Fruit fly (Drosophila melanogaster) whole organism, embryonic: ENCODE results near the gene nAChRalpha6.

Experiments
- ATbp ChIP-seq: fragments of 200-800 bp; sonication (Bioruptor generic); optimal IDR thresholded peaks from 2 replicates; lab custom pipeline; 2017; ENCODE audit warnings: missing biosample characterization, mild to moderate bottlenecking, missing genetic modification characterization, missing genetic modification reagents
- Atf6 ChIP-seq: fragments of 200-800 bp; sonication (Bioruptor generic); IDR thresholded peaks from 2 replicates; pipeline ENCODE4 v1.3.6; 2022; ENCODE audit warnings: missing biosample characterization, missing genetic modification characterization
- CG10462 ChIP-seq: fragments of 200-800 bp; sonication (Bioruptor generic); optimal IDR thresholded peaks from 2 replicates; lab custom pipeline; 2016; ENCODE audit warnings: missing biosample characterization, missing genetic modification characterization
- CG11398 ChIP-seq: fragments of 200-800 bp; sonication (Bioruptor generic); optimal IDR thresholded peaks from 2 replicates; lab custom pipeline; 2016; ENCODE audit warnings: missing biosample characterization, missing genetic modification characterization
- CG12942 ChIP-seq: fragments of 200-800 bp; sonication (Bioruptor generic); optimal IDR thresholded peaks from 3 replicates; lab custom pipeline; 2016; ENCODE audit warnings: missing biosample characterization, missing genetic modification characterization
- CG13123 ChIP-seq: fragments of 200-800 bp; sonication (Bioruptor generic); optimal IDR thresholded peaks from 2 replicates; lab custom pipeline; 2016; ENCODE audit warnings: missing biosample characterization, missing genetic modification characterization
- CG1603 ChIP-seq: fragments of 200-800 bp; sonication (Bioruptor generic); optimal IDR thresholded peaks from 2 replicates; lab custom pipeline; 2019; ENCODE audit warnings: missing biosample characterization, mild to moderate bottlenecking, missing genetic modification characterization, moderate library complexity
- CG16779 ChIP-seq: fragments of 200-800 bp; sonication (Bioruptor generic); IDR thresholded peaks from 2 replicates; pipeline ENCODE4 v1.3.6; 2022; ENCODE audit warnings: missing biosample characterization, missing genetic modification characterization
- CG16813 ChIP-seq: fragments of 200-800 bp; sonication (Bioruptor generic); IDR thresholded peaks from 3 replicates; pipeline ENCODE4 v1.3.6; 2022; ENCODE audit warnings: missing biosample characterization, missing genetic modification characterization; ENCODE audit not compliant: partially characterized antibody
- CG17328 ChIP-seq: fragments of 200-800 bp; sonication (Bioruptor generic); IDR thresholded peaks from 2 replicates; pipeline ENCODE4 v1.3.6; 2022; ENCODE audit warnings: missing biosample characterization, missing genetic modification characterization
- CG34422 ChIP-seq: fragments of 200-800 bp; sonication (Bioruptor generic); IDR thresholded peaks from 3 replicates; pipeline ENCODE4 v1.3.6; 2022; ENCODE audit warnings: missing biosample characterization, missing genetic modification characterization
- CG4617 ChIP-seq: fragments of 200-800 bp; sonication (Bioruptor generic); optimal IDR thresholded peaks from 3 replicates; lab custom pipeline; 2016; ENCODE audit warnings: missing biosample characterization, missing genetic modification characterization, borderline replicate concordance
- CG6175 ChIP-seq: fragments of 200-800 bp; sonication (Bioruptor generic); IDR thresholded peaks from 3 replicates; pipeline ENCODE4 v1.3.6; 2022; ENCODE audit warnings: missing biosample characterization, missing genetic modification characterization
- CG6689 ChIP-seq: fragments of 200-800 bp; sonication (Bioruptor generic); IDR thresholded peaks from 2 replicates; pipeline ENCODE4 v1.3.6; 2022; ENCODE audit warnings: missing biosample characterization, missing genetic modification characterization
- CG7839 ChIP-seq: fragments of 200-800 bp; sonication (Bioruptor generic); optimal IDR thresholded peaks from 3 replicates; lab custom pipeline; 2018; ENCODE audit warnings: missing biosample characterization, mild to moderate bottlenecking, missing genetic modification characterization, moderate library complexity
- CG8089 ChIP-seq: fragments of 200-800 bp; sonication (Bioruptor generic); optimal IDR thresholded peaks from 3 replicates; lab custom pipeline; 2016; ENCODE audit warnings: missing biosample characterization, missing genetic modification characterization
- CG8388 ChIP-seq: fragments of 200-800 bp; sonication (Bioruptor generic); optimal IDR thresholded peaks from 2 replicates; lab custom pipeline; 2019; ENCODE audit warnings: missing biosample characterization, mild to moderate bottlenecking, missing genetic modification characterization, moderate library complexity
- CG9932 ChIP-seq: fragments of 200-800 bp; sonication (Bioruptor generic); IDR thresholded peaks from 2 replicates; pipeline ENCODE4 v1.3.6; 2022; ENCODE audit warnings: missing biosample characterization, missing genetic modification characterization
- Dfd ChIP-seq, 2 experiments: fragments of >200 bp; optimal IDR thresholded peaks; 2 replicates each; lab custom pipeline; 2017; ENCODE audit warnings: missing biosample characterization in 2 of 2, missing genetic modification characterization in 2 of 2
- Dp ChIP-seq: fragments of 200-800 bp; sonication (Bioruptor generic); optimal IDR thresholded peaks from 2 replicates; lab custom pipeline; 2018; ENCODE audit warnings: missing biosample characterization, mild to moderate bottlenecking, missing genetic modification characterization, moderate library complexity
- Dref ChIP-seq: fragments of 200-800 bp; sonication (Bioruptor generic); IDR thresholded peaks from 2 replicates; pipeline ENCODE4 v1.3.6; 2022; ENCODE audit warnings: missing biosample characterization, missing genetic modification characterization
- E2f2 ChIP-seq: fragments of 200-800 bp; sonication (Bioruptor generic); IDR thresholded peaks from 2 replicates; pipeline ENCODE4 v1.3.6; 2022; ENCODE audit warnings: missing biosample characterization, missing genetic modification characterization
- Ets65A ChIP-seq: fragments of 200-800 bp; sonication (Bioruptor generic); peaks from one replicate; lab custom pipeline; 2016; ENCODE audit warnings: missing biosample characterization, missing genetic modification characterization
- GATAe ChIP-seq: fragments of 200-800 bp; sonication (Bioruptor generic); conservative IDR thresholded peaks from 2 replicates; pipeline ENCODE4 v1.3.6; 2022; ENCODE audit warnings: missing biosample characterization, missing genetic modification characterization
- MTF-1 ChIP-seq: fragments of 200-800 bp; sonication (Bioruptor generic); optimal IDR thresholded peaks from 2 replicates; lab custom pipeline; 2018; ENCODE audit warnings: missing biosample characterization, mild to moderate bottlenecking, missing genetic modification characterization, borderline replicate concordance
- Mad ChIP-seq: fragments of 200-800 bp; sonication (Bioruptor generic); optimal IDR thresholded peaks from 2 replicates; lab custom pipeline; 2016; ENCODE audit warnings: missing biosample characterization, missing genetic modification characterization
- Sin3A ChIP-seq: fragments of >200 bp; optimal IDR thresholded peaks from 2 replicates; lab custom pipeline; 2018
- Spps ChIP-seq: fragments of 200-800 bp; sonication (Bioruptor generic); optimal IDR thresholded peaks from 2 replicates; lab custom pipeline; 2018; ENCODE audit warnings: missing biosample characterization, mild to moderate bottlenecking, missing genetic modification characterization
- az2 ChIP-seq: fragments of 200-800 bp; sonication (Bioruptor generic); optimal IDR thresholded peaks from 3 replicates; lab custom pipeline; 2016; ENCODE audit warnings: missing biosample characterization, missing genetic modification characterization
- bigmax ChIP-seq: fragments of 200-800 bp; sonication (Bioruptor generic); optimal IDR thresholded peaks from 2 replicates; lab custom pipeline; 2018; ENCODE audit warnings: missing biosample characterization, mild to moderate bottlenecking, missing genetic modification characterization
- ems ChIP-seq: fragments of 200-800 bp; sonication (Bioruptor generic); optimal IDR thresholded peaks from 3 replicates; lab custom pipeline; 2016; ENCODE audit warnings: missing biosample characterization, missing genetic modification characterization
- eyg ChIP-seq: fragments of 200-800 bp; sonication (Bioruptor generic); optimal IDR thresholded peaks from 3 replicates; lab custom pipeline; 2016; ENCODE audit warnings: missing biosample characterization, missing genetic modification characterization
- hbn ChIP-seq: fragments of 200-800 bp; sonication (Bioruptor generic); IDR thresholded peaks from 2 replicates; pipeline ENCODE4 v1.3.6; 2022; ENCODE audit warnings: missing biosample characterization, missing genetic modification characterization; ENCODE audit not compliant: partially characterized antibody
- insv ChIP-seq, 2 experiments: fragments of 200-800 bp; sonication (Bioruptor generic); optimal IDR thresholded peaks; 3 replicates each; lab custom pipeline; 2016 to 2018; ENCODE audit warnings: missing biosample characterization in 2 of 2, missing genetic modification characterization in 2 of 2
- kay ChIP-seq: fragments of 200-800 bp; sonication (Bioruptor generic); optimal IDR thresholded peaks from 2 replicates; lab custom pipeline; 2016; ENCODE audit warnings: missing biosample characterization, missing genetic modification characterization
- knrl ChIP-seq: fragments of 200-800 bp; sonication (Bioruptor generic); IDR thresholded peaks from 3 replicates; pipeline ENCODE4 v1.3.6; 2022; ENCODE audit warnings: missing biosample characterization, missing genetic modification characterization; ENCODE audit not compliant: partially characterized antibody
- nerfin-1 ChIP-seq: fragments of 200-800 bp; sonication (Bioruptor generic); optimal IDR thresholded peaks from 3 replicates; lab custom pipeline; 2019; ENCODE audit warnings: missing biosample characterization, mild to moderate bottlenecking, missing genetic modification characterization, moderate library complexity
- pita ChIP-seq: fragments of 200-800 bp; sonication (Bioruptor generic); optimal IDR thresholded peaks from 2 replicates; lab custom pipeline; 2017; ENCODE audit warnings: missing biosample characterization, mild to moderate bottlenecking, missing genetic modification characterization
- pzg ChIP-seq: fragments of 200-800 bp; sonication (Bioruptor generic); optimal IDR thresholded peaks from 3 replicates; lab custom pipeline; 2018; ENCODE audit warnings: missing biosample characterization, mild to moderate bottlenecking, missing genetic modification characterization, moderate library complexity
- sens ChIP-seq: fragments of 200-800 bp; sonication (Bioruptor generic); peaks from one replicate; lab custom pipeline; 2016; ENCODE audit warnings: missing biosample characterization, missing genetic modification characterization
- so ChIP-seq: fragments of 200-800 bp; sonication (Bioruptor generic); IDR thresholded peaks from 3 replicates; pipeline ENCODE4 v1.3.6; 2022; ENCODE audit warnings: missing biosample characterization, missing genetic modification characterization
- tap ChIP-seq: fragments of 200-800 bp; optimal IDR thresholded peaks from 3 replicates; lab custom pipeline; 2019; ENCODE audit warnings: missing biosample characterization, mild to moderate bottlenecking, missing genetic modification characterization, moderate library complexity
- tgo ChIP-seq: fragments of 200-800 bp; sonication (Bioruptor generic); IDR thresholded peaks from 3 replicates; pipeline ENCODE4 v1.3.6; 2022; ENCODE audit warnings: missing biosample characterization, missing genetic modification characterization
- tll ChIP-seq, 2 experiments: fragments of 200-800 bp in 1 of 2; fragments of >200 bp in 1 of 2; sonication (Bioruptor generic) in 1 of 2; optimal IDR thresholded peaks; 2 replicates each; lab custom pipeline; 2017 to 2019; ENCODE audit warnings: missing biosample characterization in 2 of 2, missing genetic modification characterization in 2 of 2, mild to moderate bottlenecking in 1 of 2, moderate library complexity in 1 of 2
- tna ChIP-seq: fragments of 200-800 bp; sonication (Bioruptor generic); IDR thresholded peaks from 2 replicates; pipeline ENCODE4 v1.3.6; 2022; ENCODE audit warnings: missing biosample characterization, missing genetic modification characterization; ENCODE audit not compliant: partially characterized antibody
- trem ChIP-seq: fragments of 200-800 bp; optimal IDR thresholded peaks from 3 replicates; lab custom pipeline; 2019; ENCODE audit warnings: missing biosample characterization, mild to moderate bottlenecking, missing genetic modification characterization, moderate library complexity
- vfl ChIP-seq: fragments of 200-800 bp; sonication (Bioruptor generic); optimal IDR thresholded peaks from 2 replicates; lab custom pipeline; 2016; ENCODE audit warnings: missing biosample characterization, missing genetic modification characterization
- vvl ChIP-seq: fragments of 200-800 bp; sonication (Bioruptor generic); IDR thresholded peaks from 2 replicates; pipeline ENCODE4 v1.3.6; 2022; ENCODE audit warnings: missing biosample characterization, missing genetic modification characterization
- zfh2 ChIP-seq: fragments of 200-800 bp; sonication (Bioruptor generic); optimal IDR thresholded peaks from 2 replicates; lab custom pipeline; 2016; ENCODE audit warnings: missing biosample characterization, missing genetic modification characterization

The nAChRalpha6 gene

dm6 chr2L:9894871-9895364 lies 8.9 kb upstream of the nAChRalpha6 start, which contains the start of gene Bka (continued):
- TF ChIP-seq so (GFP tag; lab: Robert Waterston, UW) (no peak), CG11398 (GFP tag; lab: Kevin White, UChicago) (no peak), CG17328 (GFP tag; lab: Robert Waterston, UW) (peak; percentile 46; the same call in 1 of the 2 replicates), az2 (GFP tag; lab: Kevin White, UChicago) (peak; percentile 7), eyg (GFP tag; lab: Kevin White, UChicago) (no peak), CG6175 (no peak), zfh2 (GFP tag; lab: Kevin White, UChicago) (no peak), CG12942 (GFP tag; lab: Kevin White, UChicago) (no peak), Dfd (GFP tag; optimal IDR thresholded peaks at IDR 0.05; lab: Kevin White, UChicago) (no peak), MTF-1 (GFP tag; lab: Kevin White, UChicago) (peak; percentile 51), CG34422 (GFP tag; lab: Robert Waterston, UW) (peak; percentile 55; the same call in 1 of the 3 replicates), vvl (GFP tag; lab: Robert Waterston, UW) (peak; percentile 85), pita (no peak), nerfin-1 (tag; lab: Kevin White, UChicago) (peak; percentile 79), CG4617 (GFP tag; lab: Kevin White, UChicago) (peak; percentile 46), tgo (no peak), ATbp (GFP tag; lab: Kevin White, UChicago) (no peak), tap (tag; lab: Kevin White, UChicago) (peak; percentile 56), tna (GFP tag; lab: Robert Waterston, UW) (peak; percentile 92), tll (GFP tag; optimal IDR thresholded peaks at IDR 0.05; lab: Kevin White, UChicago) (no peak), ems (peak; percentile 17), Spps (tag; lab: Kevin White, UChicago) (peak; percentile 34), CG13123 (GFP tag; lab: Kevin White, UChicago) (peak; percentile 1), CG8388 (GFP tag; lab: Kevin White, UChicago) (peak; percentile 50), insv (GFP tag; optimal IDR thresholded peaks at IDR 0.05; lab: Kevin White, UChicago) (peak in 1 of 2 experiments; percentile 50), Atf6 (peak; percentile 33; the same call in 1 of the 2 replicates)

dm6 chr2L:9894193-9894592 lies 8.1 kb upstream of the nAChRalpha6 start:
- TF ChIP-seq CG16779 (GFP tag; lab: Robert Waterston, UW), result 0 out of 2 replicates have a peak, but pooled peaks have one; percentile 22
- peak; percentile 70 for TF ChIP-seq Ets65A (GFP tag; lab: Kevin White, UChicago)
- TF ChIP-seq bigmax (GFP tag; lab: Kevin White, UChicago), result peak; percentile 91
- TF ChIP-seq CG6689 (GFP tag; lab: Robert Waterston, UW), result no peak

dm6 chr2L:9893183-9893582 lies 7.1 kb upstream of the nAChRalpha6 start, which contains the start of gene mtDNA-helicase:
TSS of gene mtDNA-helicase (minus strand) at chr2L:9893446.
- no peak for TF ChIP-seq Mad (GFP tag; lab: Kevin White, UChicago)
- no peak for TF ChIP-seq CG10462
- no peak for TF ChIP-seq kay (GFP tag; lab: Kevin White, UChicago)
- peak; percentile 36 for TF ChIP-seq pzg
- TF ChIP-seq vfl (GFP tag; lab: Kevin White, UChicago), result no peak
- TF ChIP-seq CG16813 (GFP tag; lab: Robert Waterston, UW), result peak; percentile 38; the same call in 1 of the 3 replicates
- peak; percentile 12 for TF ChIP-seq Sin3A (lab: Kevin White, UChicago)
- TF ChIP-seq E2f2, result peak; percentile 91
- TF ChIP-seq CG9932 (GFP tag; lab: Robert Waterston, UW), result no peak
- TF ChIP-seq Dp (GFP tag; lab: Kevin White, UChicago), result peak; percentile 86
- TF ChIP-seq Dref (GFP tag; lab: Robert Waterston, UW), result peak; percentile 72
- TF ChIP-seq GATAe, result no peak
- TF ChIP-seq CG1603 (tag; lab: Kevin White, UChicago), result peak; percentile 37
- TF ChIP-seq hbn, result peak; percentile 51; the same call in 1 of the 2 replicates
- TF ChIP-seq sens (GFP tag; lab: Kevin White, UChicago), result peak; percentile 73
- TF ChIP-seq knrl (GFP tag; lab: Robert Waterston, UW), result peak; percentile 41; the same call in 2 of the 3 replicates
- no peak for TF ChIP-seq CG8089 (GFP tag; lab: Kevin White, UChicago)
- peak; percentile 1 for TF ChIP-seq trem
- no peak for TF ChIP-seq CG7839 (tag; lab: Kevin White, UChicago)
